Worm (Caenorhabditis elegans) whole organism, L4/young adult: ENCODE results near the gene srbc-38.

Experiments
- W03F9.2 ChIP-seq: fragments of 150-350 bp; optimal IDR thresholded peaks from 2 replicates; lab custom pipeline; 2014; ENCODE audit warnings: missing biosample characterization, missing genetic modification characterization
- dao-5 ChIP-seq: sonication (generic microtip); optimal IDR thresholded peaks from 2 replicates; lab custom pipeline; 2016; ENCODE audit warnings: missing genotype, missing genetic modification characterization, moderate library complexity, missing compliant biosample characterization
- him-1 ChIP-seq: sonication (generic microtip); optimal IDR thresholded peaks from 2 replicates; lab custom pipeline; 2016; ENCODE audit warnings: missing genotype, missing genetic modification reagents, missing genetic modification characterization, missing compliant biosample characterization

DNA sequence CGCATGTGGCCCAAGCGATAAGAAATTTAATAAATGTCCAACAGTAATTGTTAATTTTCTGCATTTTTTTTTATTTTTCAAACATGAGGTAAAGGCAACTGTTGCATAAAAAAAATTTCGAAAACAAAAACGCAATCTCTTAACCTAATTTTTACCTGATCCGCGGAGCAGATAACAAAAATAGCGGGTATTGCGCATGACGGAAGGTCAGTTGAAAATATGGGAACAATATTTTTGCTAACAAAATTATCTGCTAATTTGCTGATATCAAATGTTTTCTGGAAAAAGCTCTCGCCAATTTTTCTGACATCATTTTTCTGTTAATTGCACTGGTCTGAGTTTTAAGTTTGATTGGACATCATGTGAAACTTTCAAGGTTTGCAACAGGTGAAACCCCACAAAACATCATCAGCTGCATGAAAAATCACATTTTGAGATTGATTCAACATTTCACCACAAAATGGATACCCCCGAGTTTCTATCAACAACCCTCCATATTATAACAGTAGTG, 42.6 kb upstream of the srbc-38 start, which contains the start of the genes F31F4.11 and srh-266:
- TF ChIP-seq dao-5 (no peak), him-1 (no peak), W03F9.2 (no peak)
